Worm (Caenorhabditis elegans) whole organism, late embryonic: ENCODE measurements around the gene R144.3.

ENCODE experiments used
- ets-4 ChIP-seq: sonication (generic microtip); optimal IDR thresholded peaks from 2 replicates; lab custom pipeline; 2016; ENCODE audit warnings: missing genetic modification characterization, missing compliant biosample characterization
- lin-11 ChIP-seq: fragments of 200-800 bp; sonication (Bioruptor generic); optimal IDR thresholded peaks from 2 replicates; lab custom pipeline; 2018; ENCODE audit warnings: mild to moderate bottlenecking, missing genetic modification characterization, missing compliant biosample characterization
- mec-3 ChIP-seq: sonication (generic microtip); optimal IDR thresholded peaks from 2 replicates; lab custom pipeline; 2016; ENCODE audit warnings: borderline replicate concordance, missing genetic modification characterization, missing compliant biosample characterization
- pqm-1 ChIP-seq: sonication (generic microtip); optimal IDR thresholded peaks from 2 replicates; lab custom pipeline; 2016; ENCODE audit warnings: missing genetic modification characterization, missing compliant biosample characterization
- ttx-3 ChIP-seq: sonication (generic microtip); optimal IDR thresholded peaks from 2 replicates; lab custom pipeline; 2016; ENCODE audit warnings: missing genetic modification reagents, missing genetic modification characterization, missing compliant biosample characterization

DNA sequence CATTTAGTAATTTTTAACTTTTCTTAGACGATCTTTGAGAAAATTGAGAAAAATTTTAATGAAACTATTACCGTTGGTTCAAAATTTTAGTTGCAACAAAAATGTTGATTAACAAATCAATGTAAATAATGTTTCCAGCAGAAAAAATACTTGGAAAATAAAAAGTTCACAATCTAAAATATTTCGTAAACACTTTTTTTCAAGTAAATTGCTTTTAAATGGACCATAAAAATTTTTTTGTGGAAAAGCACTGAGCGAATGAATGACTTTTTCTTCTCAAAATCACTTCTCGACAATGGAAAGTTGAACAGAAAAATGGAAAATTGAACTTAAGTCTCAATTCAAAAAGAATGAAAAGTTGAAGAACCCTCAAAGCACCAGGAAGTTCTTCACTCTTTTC, 31.8 kb downstream of the R144.3 start, which contains the start of gene C45G9.8:
- no peak for TF ChIP-seq lin-11
- no peak for TF ChIP-seq mec-3 (tag; lab: Kevin White, UChicago)
- no peak for TF ChIP-seq ttx-3 (tag; lab: Kevin White, UChicago)
- no peak for TF ChIP-seq ets-4
- no peak for TF ChIP-seq pqm-1 (tag; lab: Kevin White, UChicago)
